Worm (Caenorhabditis elegans) whole organism, L4 larva: ENCODE measurements around the gene bbs-5.

Experiments used
- F37D6.2 ChIP-seq: sonication (generic microtip); optimal IDR thresholded peaks from 2 replicates; lab custom pipeline; 2016; ENCODE audit warnings: mild to moderate bottlenecking, missing genetic modification characterization, missing compliant biosample characterization
- daf-16 ChIP-seq, 3 experiments: sonication (generic microtip); optimal IDR thresholded peaks; 2 replicates each; lab custom pipeline; 2016 to 2017; ENCODE audit warnings: missing genetic modification characterization in 3 of 3, missing genetic modification reagents in 3 of 3, mild to moderate bottlenecking in 2 of 3, missing compliant biosample characterization in 2 of 3, missing biosample characterization in 1 of 3, moderate library complexity in 1 of 3
- daf-8 ChIP-seq: fragments of 200-800 bp; sonication (Bioruptor generic); IDR thresholded peaks from 2 replicates; pipeline ENCODE4 v1.3.6; 2022; ENCODE audit warnings: missing genetic modification characterization, missing compliant biosample characterization
- dpl-1 ChIP-seq: fragments of 150-350 bp; optimal IDR thresholded peaks from 2 replicates; lab custom pipeline; 2014; ENCODE audit warnings: missing biosample characterization, missing genetic modification reagents, missing genetic modification characterization
- lsy-2 ChIP-seq, 2 experiments: fragments of 150-350 bp in 1 of 2; sonication (generic microtip) in 1 of 2; optimal IDR thresholded peaks; 2 replicates each; lab custom pipeline; 2014 to 2017; ENCODE audit warnings: missing biosample characterization in 2 of 2, missing genetic modification characterization in 2 of 2
- mdl-1 ChIP-seq, 2 experiments: fragments of 150-350 bp in 1 of 2; sonication (generic microtip) in 1 of 2; optimal IDR thresholded peaks; 2 replicates each; lab custom pipeline; 2014 to 2017; ENCODE audit warnings: missing biosample characterization in 2 of 2, missing genetic modification characterization in 2 of 2
- nhr-10 ChIP-seq: fragments of 150-350 bp; optimal IDR thresholded peaks from 2 replicates; lab custom pipeline; 2014; ENCODE audit warnings: missing biosample characterization, missing genetic modification characterization
- nhr-28 ChIP-seq: fragments of 150-350 bp; optimal IDR thresholded peaks from 2 replicates; lab custom pipeline; 2014; ENCODE audit warnings: missing biosample characterization, missing genetic modification characterization

bbs-5 gene

ce11 chrIII:10209703-10210102 is 51.9 kb downstream of the bbs-5 start, which contains the start of gene T20G5.9 (continued):
- no peak for TF ChIP-seq daf-16 (GFP tag; optimal IDR thresholded peaks at IDR 0.05; lab: Kevin White, UChicago)
- no peak for TF ChIP-seq daf-16 (tag; optimal IDR thresholded peaks at IDR 0.05; lab: Kevin White, UChicago)
- TF ChIP-seq F37D6.2 = no peak
- no peak for TF ChIP-seq nhr-10 (tag; lab: Kevin White, UChicago)
- TF ChIP-seq lsy-2 (tag; optimal IDR thresholded peaks at IDR 0.05; lab: Kevin White, UChicago) = no peak
- TF ChIP-seq nhr-28 (tag; lab: Kevin White, UChicago) = no peak
- TF ChIP-seq dpl-1 (GFP tag; lab: Kevin White, UChicago) = no peak
- no peak for TF ChIP-seq daf-8
- no peak for TF ChIP-seq mdl-1 (tag; optimal IDR thresholded peaks at IDR 0.05; lab: Kevin White, UChicago)
